Worm (Caenorhabditis elegans) whole organism, late embryonic: ENCODE results near the gene C47A4.3.
A peak's percentile ranks its signal among the peaks of the same experiment; 100 is the strongest.

Experiments
- C08G9.2 ChIP-seq: sonication (generic microtip); optimal IDR thresholded peaks from 2 replicates; lab custom pipeline; 2016; ENCODE audit warnings: mild to moderate bottlenecking, missing genetic modification characterization, moderate library complexity, missing compliant biosample characterization
- F13H6.1 ChIP-seq: sonication (generic microtip); optimal IDR thresholded peaks from 2 replicates; lab custom pipeline; 2016; ENCODE audit warnings: missing genetic modification characterization, missing compliant biosample characterization
- K02D7.2 ChIP-seq: sonication (generic microtip); optimal IDR thresholded peaks from 2 replicates; lab custom pipeline; 2017; ENCODE audit warnings: mild to moderate bottlenecking, missing genetic modification characterization, missing compliant biosample characterization
- ama-1 ChIP-seq: fragments of 150-350 bp; optimal IDR thresholded peaks from 2 replicates; lab custom pipeline; 2014
- ceh-18 ChIP-seq: sonication (generic microtip); optimal IDR thresholded peaks from 2 replicates; lab custom pipeline; 2016; ENCODE audit warnings: missing genetic modification characterization, missing compliant biosample characterization
- ceh-19 ChIP-seq: fragments of 200-800 bp; sonication (Bioruptor generic); optimal IDR thresholded peaks from 2 replicates; lab custom pipeline; 2018; ENCODE audit warnings: mild to moderate bottlenecking, missing genetic modification characterization, missing compliant biosample characterization
- ceh-22 ChIP-seq: sonication (generic microtip); optimal IDR thresholded peaks from 2 replicates; lab custom pipeline; 2017; ENCODE audit warnings: missing biosample characterization, missing genetic modification characterization
- ceh-30 ChIP-seq: fragments of 150-350 bp; optimal IDR thresholded peaks from 2 replicates; lab custom pipeline; 2014; ENCODE audit warnings: missing biosample characterization, missing genetic modification characterization
- ceh-31 ChIP-seq: sonication (generic microtip); optimal IDR thresholded peaks from 2 replicates; lab custom pipeline; 2016; ENCODE audit warnings: missing genetic modification characterization, missing compliant biosample characterization
- ceh-34 ChIP-seq: sonication (generic microtip); optimal IDR thresholded peaks from 2 replicates; lab custom pipeline; 2016; ENCODE audit warnings: mild to moderate bottlenecking, missing genetic modification characterization, missing compliant biosample characterization
- ceh-48 ChIP-seq: sonication (generic microtip); optimal IDR thresholded peaks from 2 replicates; lab custom pipeline; 2016; ENCODE audit warnings: missing genetic modification characterization, inconsistent platforms, missing compliant biosample characterization
- ceh-9 ChIP-seq: sonication (generic microtip); optimal IDR thresholded peaks from 2 replicates; lab custom pipeline; 2016; ENCODE audit warnings: mild to moderate bottlenecking, missing genetic modification characterization, inconsistent platforms, missing compliant biosample characterization
- dmd-4 ChIP-seq: sonication (generic microtip); optimal IDR thresholded peaks from 2 replicates; lab custom pipeline; 2016; ENCODE audit warnings: borderline replicate concordance, missing genetic modification characterization, missing compliant biosample characterization
- dve-1 ChIP-seq: sonication (generic microtip); optimal IDR thresholded peaks from 2 replicates; lab custom pipeline; 2017; ENCODE audit warnings: antibody characterized with exemption, mild to moderate bottlenecking, missing genetic modification characterization, missing compliant biosample characterization
- elt-2 ChIP-seq: sonication (generic microtip); optimal IDR thresholded peaks from 2 replicates; lab custom pipeline; 2016; ENCODE audit warnings: missing genetic modification reagents, missing genetic modification characterization, missing compliant biosample characterization
- elt-4 ChIP-seq: sonication (generic microtip); optimal IDR thresholded peaks from 2 replicates; lab custom pipeline; 2016; ENCODE audit warnings: missing genetic modification characterization, missing compliant biosample characterization
- ets-4 ChIP-seq: sonication (generic microtip); optimal IDR thresholded peaks from 2 replicates; lab custom pipeline; 2016; ENCODE audit warnings: missing genetic modification characterization, missing compliant biosample characterization
- fax-1 ChIP-seq: sonication (generic microtip); optimal IDR thresholded peaks from 2 replicates; lab custom pipeline; 2016; ENCODE audit warnings: missing genotype, missing genetic modification characterization, missing compliant biosample characterization
- hlh-13 ChIP-seq: fragments of 200-800 bp; sonication (Bioruptor generic); optimal IDR thresholded peaks from 2 replicates; lab custom pipeline; 2018; ENCODE audit warnings: mild to moderate bottlenecking, missing genetic modification characterization, missing compliant biosample characterization
- hlh-30 ChIP-seq: sonication (generic microtip); optimal IDR thresholded peaks from 2 replicates; lab custom pipeline; 2017; ENCODE audit warnings: antibody characterized with exemption, missing genetic modification characterization, missing compliant biosample characterization; ENCODE audit not compliant: insufficient read depth
- hlh-6 ChIP-seq: sonication (generic microtip); optimal IDR thresholded peaks from 2 replicates; lab custom pipeline; 2016; ENCODE audit warnings: missing genotype, missing genetic modification characterization, missing compliant biosample characterization
- lim-6 ChIP-seq: sonication (generic microtip); optimal IDR thresholded peaks from 2 replicates; lab custom pipeline; 2016; ENCODE audit warnings: missing genetic modification characterization, missing compliant biosample characterization
- madf-2 ChIP-seq: sonication (generic microtip); optimal IDR thresholded peaks from 2 replicates; lab custom pipeline; 2017; ENCODE audit warnings: missing genetic modification characterization, missing compliant biosample characterization
- nfya-1 ChIP-seq: sonication (generic microtip); optimal IDR thresholded peaks from 2 replicates; lab custom pipeline; 2017; ENCODE audit warnings: missing genetic modification characterization, mild to moderate bottlenecking, missing compliant biosample characterization, antibody characterized with exemption, moderate library complexity
- npax-4 ChIP-seq: sonication (generic microtip); optimal IDR thresholded peaks from 2 replicates; lab custom pipeline; 2016; ENCODE audit warnings: missing genetic modification characterization, missing compliant biosample characterization
- pag-3 ChIP-seq: sonication (generic microtip); optimal IDR thresholded peaks from 2 replicates; lab custom pipeline; 2016; ENCODE audit warnings: missing compliant biosample characterization, missing genetic modification characterization, borderline replicate concordance
- pat-9 ChIP-seq: fragments of 200-800 bp; sonication (Bioruptor generic); optimal IDR thresholded peaks from 2 replicates; lab custom pipeline; 2018; ENCODE audit warnings: mild to moderate bottlenecking, missing genetic modification characterization, moderate library complexity, missing compliant biosample characterization
- pax-1 ChIP-seq: fragments of 150-350 bp; optimal IDR thresholded peaks from 2 replicates; lab custom pipeline; 2014; ENCODE audit warnings: missing biosample characterization, missing genetic modification characterization
- pqm-1 ChIP-seq: sonication (generic microtip); optimal IDR thresholded peaks from 2 replicates; lab custom pipeline; 2016; ENCODE audit warnings: missing genetic modification characterization, missing compliant biosample characterization
- ref-2 ChIP-seq: sonication (generic microtip); optimal IDR thresholded peaks from 2 replicates; lab custom pipeline; 2016; ENCODE audit warnings: missing genetic modification characterization, missing compliant biosample characterization
- sox-4 ChIP-seq: sonication (generic microtip); optimal IDR thresholded peaks from 2 replicates; lab custom pipeline; 2017; ENCODE audit warnings: mild to moderate bottlenecking, missing genetic modification characterization, inconsistent platforms, missing compliant biosample characterization
- syd-9 ChIP-seq: sonication (generic microtip); optimal IDR thresholded peaks from 2 replicates; lab custom pipeline; 2016; ENCODE audit warnings: mild to moderate bottlenecking, missing genetic modification characterization, moderate library complexity, missing compliant biosample characterization
- tbx-2 ChIP-seq: sonication (generic microtip); optimal IDR thresholded peaks from 2 replicates; lab custom pipeline; 2016; ENCODE audit warnings: missing genetic modification characterization, missing compliant biosample characterization
- unc-42 ChIP-seq: sonication (generic microtip); optimal IDR thresholded peaks from 2 replicates; lab custom pipeline; 2016; ENCODE audit warnings: missing genotype, missing genetic modification characterization, missing compliant biosample characterization
- unc-86 ChIP-seq: sonication (generic microtip); optimal IDR thresholded peaks from 2 replicates; lab custom pipeline; 2016; ENCODE audit warnings: missing genetic modification characterization, missing compliant biosample characterization
- ztf-16 ChIP-seq: sonication (generic microtip); optimal IDR thresholded peaks from 2 replicates; lab custom pipeline; 2017; ENCODE audit warnings: missing genetic modification characterization, missing compliant biosample characterization

C47A4.3 gene

DNA sequence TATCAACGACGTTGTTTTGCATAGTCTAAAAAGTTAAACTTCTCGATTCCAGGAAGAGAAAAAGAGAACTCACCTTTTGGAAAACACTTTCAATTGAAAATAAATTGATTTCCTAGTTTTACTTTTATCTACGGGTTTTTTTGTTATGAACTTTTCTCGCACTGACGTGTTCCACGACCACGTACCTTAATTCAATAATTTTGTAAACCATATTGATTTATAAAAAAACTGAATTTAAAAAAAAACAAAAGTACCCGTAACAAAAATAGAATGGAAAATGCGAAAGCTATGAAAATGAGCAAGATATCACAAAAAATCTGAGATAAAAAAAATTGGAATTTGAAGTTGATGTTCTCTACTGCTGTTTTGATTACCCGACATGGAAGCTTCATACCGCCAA is at the start of gene C47A4.3:
C47A4.3 (minus strand) TSS at position 101 of the 400 bp plus-strand sequence.
- no peak for TF ChIP-seq hlh-13
- no peak for TF ChIP-seq madf-2 (tag; lab: Kevin White, UChicago)
- no peak for TF ChIP-seq ceh-30
- no peak for TF ChIP-seq syd-9 (tag; lab: Kevin White, UChicago)

DNA sequence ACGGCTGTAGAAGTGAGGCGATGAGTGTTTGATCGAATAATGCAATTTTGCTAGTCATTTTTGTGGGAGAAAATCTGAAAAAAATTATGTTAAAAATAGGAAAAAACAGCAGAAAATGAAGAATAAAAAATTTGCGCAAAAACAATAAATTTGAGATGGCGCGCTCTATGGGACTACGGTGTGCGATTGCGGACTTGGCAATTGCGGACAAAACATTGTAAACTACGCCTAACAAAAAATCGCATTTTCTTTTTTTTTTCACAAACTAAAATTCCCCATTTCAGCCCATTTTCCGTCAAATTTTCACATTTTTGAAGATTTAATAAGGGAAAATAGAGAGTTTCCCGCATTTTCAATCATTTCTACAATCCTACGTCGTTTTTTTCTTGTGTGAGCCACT is 46.5 kb upstream of the C47A4.3 start, which contains the start of the genes sas-6 and Y45F10D.7:
sas-6 (minus strand) TSS at position 80 of the 400 bp plus-strand sequence.
Y45F10D.7 (plus strand) TSS at position 256 of the 400 bp plus-strand sequence.
- TF ChIP-seq ceh-22 (tag; lab: Kevin White, UChicago) (no peak), lim-6 (tag; lab: Kevin White, UChicago) (no peak), dve-1 (peak; percentile 23), K02D7.2 (tag; lab: Kevin White, UChicago) (no peak), fax-1 (tag; lab: Kevin White, UChicago) (no peak), unc-86 (tag; lab: Kevin White, UChicago) (peak; percentile 32), ref-2 (tag; lab: Kevin White, UChicago) (peak; percentile 73), ceh-31 (tag; lab: Kevin White, UChicago) (peak; percentile 40), C08G9.2 (tag; lab: Kevin White, UChicago) (peak; percentile 15), hlh-6 (tag; lab: Kevin White, UChicago) (no peak), tbx-2 (tag; lab: Kevin White, UChicago) (peak; percentile 28), elt-2 (tag; lab: Kevin White, UChicago) (peak; percentile 55), nfya-1 (tag; lab: Kevin White, UChicago) (peak; percentile 80), pax-1 (tag; lab: Kevin White, UChicago) (no peak), unc-42 (tag; lab: Kevin White, UChicago) (peak; percentile 61), hlh-13 (no peak), ceh-18 (tag; lab: Kevin White, UChicago) (peak; percentile 13), ceh-9 (tag; lab: Kevin White, UChicago) (no peak), npax-4 (peak; percentile 32), ceh-34 (tag; lab: Kevin White, UChicago) (peak; percentile 37)

DNA sequence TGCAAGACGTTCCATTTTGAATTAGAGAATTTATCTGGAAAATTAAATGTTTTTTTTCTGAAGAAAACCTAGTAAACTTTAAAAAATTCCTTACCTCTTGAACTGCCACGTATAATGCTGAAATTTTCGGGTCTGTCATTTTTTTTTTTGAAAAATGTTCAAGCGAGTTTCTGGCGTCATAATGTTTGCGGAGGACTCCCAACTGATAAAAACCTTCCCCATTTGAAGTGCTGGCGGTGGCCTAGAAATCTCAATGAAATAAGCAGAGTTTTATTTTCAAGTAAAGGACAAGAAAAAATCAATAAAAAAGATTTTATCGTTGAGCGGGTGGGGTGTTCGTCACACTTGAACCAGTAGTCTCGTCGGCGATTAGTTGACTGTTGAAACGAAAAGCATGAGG is 44.5 kb upstream of the C47A4.3 start, which contains the start of gene icap-1:
icap-1 (minus strand) TSS at position 272 of the 400 bp plus-strand sequence.
- TF ChIP-seq ceh-48 (tag; lab: Kevin White, UChicago) (peak; percentile 42), pqm-1 (tag; lab: Kevin White, UChicago) (no peak), K02D7.2 (tag; lab: Kevin White, UChicago) (no peak), ceh-9 (tag; lab: Kevin White, UChicago) (no peak)

DNA sequence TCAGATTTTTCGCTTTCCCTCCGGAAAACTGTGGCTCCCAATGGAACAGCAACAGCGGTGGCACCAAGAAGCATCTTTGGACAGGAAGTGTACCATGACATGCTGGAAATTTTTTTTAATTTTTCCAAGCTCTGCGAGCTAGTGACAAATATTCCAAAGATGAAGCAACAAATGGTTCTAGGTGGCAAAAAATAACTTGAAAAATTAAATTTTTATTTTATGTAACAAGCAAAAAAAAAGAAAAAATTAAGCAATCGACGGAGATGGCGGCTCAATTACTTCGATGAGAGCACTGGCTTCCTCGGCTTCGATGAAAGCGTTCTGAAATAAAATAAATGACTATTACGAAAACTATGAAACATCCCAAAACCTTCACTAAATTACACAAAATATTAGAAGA is 43.4 kb upstream of the C47A4.3 start, which contains the start of gene lact-9:
lact-9 (minus strand) TSS at position 101 of the 400 bp plus-strand sequence.
- TF ChIP-seq ets-4, result no peak
- TF ChIP-seq pag-3 (tag; lab: Kevin White, UChicago), result no peak
- no peak for TF ChIP-seq syd-9 (tag; lab: Kevin White, UChicago)
- TF ChIP-seq elt-4, result no peak
- TF ChIP-seq ceh-19 (GFP tag; lab: Kevin White, UChicago), result no peak
- no peak for TF ChIP-seq K02D7.2 (tag; lab: Kevin White, UChicago)
- no peak for TF ChIP-seq tbx-2 (tag; lab: Kevin White, UChicago)
- no peak for TF ChIP-seq ceh-48 (tag; lab: Kevin White, UChicago)
- TF ChIP-seq unc-42 (tag; lab: Kevin White, UChicago), result no peak
- no peak for TF ChIP-seq ama-1 (lab: Kevin White, UChicago)
- TF ChIP-seq dmd-4 (tag; lab: Kevin White, UChicago), result no peak
- no peak for TF ChIP-seq hlh-30 (tag; lab: Kevin White, UChicago)
- no peak for TF ChIP-seq pat-9 (tag; lab: Kevin White, UChicago)
- TF ChIP-seq npax-4, result no peak
- TF ChIP-seq ceh-34 (tag; lab: Kevin White, UChicago), result no peak
- no peak for TF ChIP-seq pqm-1 (tag; lab: Kevin White, UChicago)
- TF ChIP-seq ztf-16 (tag; lab: Kevin White, UChicago), result no peak
- no peak for TF ChIP-seq sox-4 (tag; lab: Kevin White, UChicago)
- TF ChIP-seq F13H6.1 (tag; lab: Kevin White, UChicago), result no peak
